Fruit fly (Drosophila melanogaster) whole organism, pupa: ENCODE data around the gene CG6927.

Experiments
- CG10348 ChIP-seq: fragments of 200-800 bp; sonication (Bioruptor generic); IDR thresholded peaks from 2 replicates; pipeline ENCODE4 v1.3.6; 2022; ENCODE audit warnings: missing biosample characterization, missing genetic modification characterization
- CG12605 ChIP-seq: fragments of 200-800 bp; sonication (Bioruptor generic); IDR thresholded peaks from 2 replicates; pipeline ENCODE4 v1.3.6; 2022; ENCODE audit warnings: missing biosample characterization, missing genetic modification characterization
- CG13204 ChIP-seq: fragments of 200-800 bp; sonication (Bioruptor generic); optimal IDR thresholded peaks from 2 replicates; lab custom pipeline; 2018; ENCODE audit warnings: missing biosample characterization, mild to moderate bottlenecking, missing genetic modification characterization, moderate library complexity
- CG14655 ChIP-seq: fragments of 200-800 bp; sonication (Bioruptor generic); optimal IDR thresholded peaks from 3 replicates; lab custom pipeline; 2017; ENCODE audit warnings: mild to moderate bottlenecking, missing biosample characterization, missing genetic modification reagents, missing genetic modification characterization
- CG15710 ChIP-seq: fragments of 200-800 bp; sonication (Bioruptor generic); optimal IDR thresholded peaks from 2 replicates; lab custom pipeline; 2018; ENCODE audit warnings: missing biosample characterization, mild to moderate bottlenecking, missing genetic modification characterization, moderate library complexity
- CG17806 ChIP-seq: fragments of 200-800 bp; sonication (Bioruptor generic); optimal IDR thresholded peaks from 2 replicates; lab custom pipeline; 2018; ENCODE audit warnings: missing biosample characterization, mild to moderate bottlenecking, missing genetic modification characterization, moderate library complexity
- CG32121 ChIP-seq: fragments of 200-800 bp; sonication (Bioruptor generic); IDR thresholded peaks from 2 replicates; pipeline ENCODE4 v1.3.6; 2022; ENCODE audit warnings: missing biosample characterization, missing genetic modification characterization
- CG34367 ChIP-seq: fragments of 200-800 bp; sonication (Bioruptor generic); optimal IDR thresholded peaks from 2 replicates; lab custom pipeline; 2018; ENCODE audit warnings: missing biosample characterization, mild to moderate bottlenecking, missing genetic modification characterization
- CG4496 ChIP-seq: fragments of 200-800 bp; sonication (Bioruptor generic); IDR thresholded peaks from 3 replicates; pipeline ENCODE4 v1.3.6; 2022; ENCODE audit warnings: missing biosample characterization, missing genetic modification characterization
- CG8159 ChIP-seq: fragments of 200-800 bp; sonication (Bioruptor generic); optimal IDR thresholded peaks from 3 replicates; lab custom pipeline; 2018; ENCODE audit warnings: missing biosample characterization, mild to moderate bottlenecking, missing genetic modification characterization, moderate library complexity
- CG8301 ChIP-seq: fragments of 200-800 bp; sonication (Bioruptor generic); optimal IDR thresholded peaks from 2 replicates; lab custom pipeline; 2018; ENCODE audit warnings: missing biosample characterization, mild to moderate bottlenecking, missing genetic modification characterization
- CG9948 ChIP-seq: fragments of 200-800 bp; sonication (Bioruptor generic); optimal IDR thresholded peaks from 2 replicates; lab custom pipeline; 2018; ENCODE audit warnings: missing biosample characterization, mild to moderate bottlenecking, missing genetic modification characterization, moderate library complexity
- D1 ChIP-seq: fragments of 200-800 bp; sonication (Bioruptor generic); optimal IDR thresholded peaks from 2 replicates; lab custom pipeline; 2018; ENCODE audit warnings: missing biosample characterization, mild to moderate bottlenecking, missing genetic modification characterization, moderate library complexity
- EcR ChIP-seq: fragments of 200-800 bp; sonication (Bioruptor generic); optimal IDR thresholded peaks from 3 replicates; lab custom pipeline; 2019; ENCODE audit warnings: missing biosample characterization, missing genetic modification characterization, mild to moderate bottlenecking, moderate library complexity, missing genetic modification reagents
- Ets98B ChIP-seq: fragments of 200-800 bp; sonication (Bioruptor generic); IDR thresholded peaks from 2 replicates; pipeline ENCODE4 v1.3.6; 2022; ENCODE audit warnings: missing biosample characterization, missing genetic modification characterization
- Pif1A ChIP-seq: fragments of 200-800 bp; sonication (Bioruptor generic); optimal IDR thresholded peaks from 3 replicates; lab custom pipeline; 2016; ENCODE audit warnings: missing biosample characterization, missing genetic modification characterization
- Pif1B ChIP-seq: fragments of 200-800 bp; sonication (Bioruptor generic); optimal IDR thresholded peaks from 3 replicates; lab custom pipeline; 2016; ENCODE audit warnings: missing biosample characterization, missing genetic modification characterization
- Snoo ChIP-seq: fragments of 200-800 bp; sonication (Bioruptor generic); optimal IDR thresholded peaks from 3 replicates; lab custom pipeline; 2017; ENCODE audit warnings: missing biosample characterization, mild to moderate bottlenecking, missing genetic modification characterization, inconsistent platforms
- fd96Ca ChIP-seq: fragments of 200-800 bp; sonication (Bioruptor generic); IDR thresholded peaks from 3 replicates; pipeline ENCODE4 v1.3.6; 2022; ENCODE audit warnings: missing biosample characterization, missing genetic modification characterization
- gl ChIP-seq: fragments of 200-800 bp; sonication (Bioruptor generic); optimal IDR thresholded peaks from 2 replicates; lab custom pipeline; 2018; ENCODE audit warnings: missing biosample characterization, mild to moderate bottlenecking, missing genetic modification characterization
- rn ChIP-seq: fragments of 200-800 bp; sonication (Bioruptor generic); IDR thresholded peaks from 2 replicates; pipeline ENCODE4 v1.3.6; 2022; ENCODE audit warnings: missing biosample characterization, missing genetic modification characterization

The CG6927 gene

dm6 chrX:4912370-4912769 is 5.7 kb downstream of the CG6927 start:
- TF ChIP-seq CG4496, result no peak
- TF ChIP-seq Ets98B, result no peak; the same call in 1 of the 2 replicates
- TF ChIP-seq Pif1A (GFP tag; lab: Kevin White, UChicago), result no peak
- no peak for TF ChIP-seq CG9948 (tag; lab: Kevin White, UChicago)
- no peak for TF ChIP-seq CG13204 (GFP tag; lab: Kevin White, UChicago)
- no peak for TF ChIP-seq CG15710 (tag; lab: Kevin White, UChicago)
- TF ChIP-seq CG8301 (tag; lab: Kevin White, UChicago), result no peak
- no peak for TF ChIP-seq Snoo
- no peak for TF ChIP-seq Pif1B (GFP tag; lab: Kevin White, UChicago)
- no peak for TF ChIP-seq CG32121 (GFP tag; lab: Robert Waterston, UW)
- no peak for TF ChIP-seq CG8159 (tag; lab: Kevin White, UChicago)
- TF ChIP-seq CG14655, result no peak
- no peak for TF ChIP-seq fd96Ca
- TF ChIP-seq CG17806 (tag; lab: Kevin White, UChicago), result no peak
- TF ChIP-seq CG34367, result no peak
- TF ChIP-seq D1 (tag; lab: Kevin White, UChicago), result no peak
- TF ChIP-seq CG12605 (GFP tag; lab: Robert Waterston, UW), result no peak
- TF ChIP-seq, all 21 proteins: peak for 0

- no peak for TF ChIP-seq Pif1B (GFP tag; lab: Kevin White, UChicago)
- peak; percentile 95 for TF ChIP-seq EcR (GFP tag; lab: Kevin White, UChicago)
- peak; percentile 22 for TF ChIP-seq CG14655
- no peak for TF ChIP-seq D1 (tag; lab: Kevin White, UChicago)
- TF ChIP-seq CG8159 (tag; lab: Kevin White, UChicago), result peak; percentile 12
- TF ChIP-seq CG34367, result no peak
- TF ChIP-seq Pif1A (GFP tag; lab: Kevin White, UChicago), result no peak
- TF ChIP-seq Ets98B, result no peak
- TF ChIP-seq CG13204 (GFP tag; lab: Kevin White, UChicago), result no peak
- TF ChIP-seq CG32121 (GFP tag; lab: Robert Waterston, UW), result no peak
- TF ChIP-seq rn, result no peak
- no peak for TF ChIP-seq CG12605 (GFP tag; lab: Robert Waterston, UW)
- TF ChIP-seq CG17806 (tag; lab: Kevin White, UChicago), result no peak
- 0 out of 3 replicates have a peak, but pooled peaks have one; percentile 5 for TF ChIP-seq fd96Ca
These were observed 11.7 kb downstream of the CG6927 start, which contains the start of the genes CG4041 and Hgsnat for dm6 chrX:4918228-4919022. Gene CG4041, minus strand, starts transcription at chrX:4918447. Gene Hgsnat, plus strand, starts transcription at chrX:4918730.

- peak; percentile 28 for TF ChIP-seq Snoo
- peak; percentile 80 for TF ChIP-seq CG34367
- TF ChIP-seq CG12605 (GFP tag; lab: Robert Waterston, UW), result peak; percentile 88
- TF ChIP-seq CG13204 (GFP tag; lab: Kevin White, UChicago), result peak; percentile 11
- TF ChIP-seq CG9948 (tag; lab: Kevin White, UChicago), result peak; percentile 76
- no peak for TF ChIP-seq D1 (tag; lab: Kevin White, UChicago)
- TF ChIP-seq Pif1B (GFP tag; lab: Kevin White, UChicago), result peak; percentile 78
- peak; percentile 96 for TF ChIP-seq fd96Ca
- peak; percentile 94 for TF ChIP-seq Ets98B
- peak; percentile 76 for TF ChIP-seq CG8159 (tag; lab: Kevin White, UChicago)
- TF ChIP-seq CG14655, result peak; percentile 80
- peak; percentile 79 for TF ChIP-seq CG17806 (tag; lab: Kevin White, UChicago)
- TF ChIP-seq CG10348 (GFP tag; lab: Robert Waterston, UW), result peak; percentile 87
- peak; percentile 56 for TF ChIP-seq gl
- TF ChIP-seq CG8301 (tag; lab: Kevin White, UChicago), result peak; percentile 83
- TF ChIP-seq CG15710 (tag; lab: Kevin White, UChicago), result peak; percentile 83
- TF ChIP-seq EcR (GFP tag; lab: Kevin White, UChicago), result no peak
- peak; percentile 80 for TF ChIP-seq rn
- TF ChIP-seq CG4496, result peak; percentile 97
- peak; percentile 94 for TF ChIP-seq CG32121 (GFP tag; lab: Robert Waterston, UW)
- peak; percentile 87 for TF ChIP-seq Pif1A (GFP tag; lab: Kevin White, UChicago)
These were observed 12.6 kb downstream of the CG6927 start for dm6 chrX:4919040-4919881.

- TF ChIP-seq CG12605 (GFP tag; lab: Robert Waterston, UW), result no peak
- no peak for TF ChIP-seq EcR (GFP tag; lab: Kevin White, UChicago)
- TF ChIP-seq gl, result no peak
- TF ChIP-seq fd96Ca, result no peak
- no peak for TF ChIP-seq D1 (tag; lab: Kevin White, UChicago)
- no peak for TF ChIP-seq rn
- peak; percentile 32 for TF ChIP-seq Pif1A (GFP tag; lab: Kevin White, UChicago)
- TF ChIP-seq Ets98B, result no peak
- no peak for TF ChIP-seq CG17806 (tag; lab: Kevin White, UChicago)
- TF ChIP-seq CG14655, result peak; percentile 25
- TF ChIP-seq CG15710 (tag; lab: Kevin White, UChicago), result no peak
- no peak for TF ChIP-seq CG13204 (GFP tag; lab: Kevin White, UChicago)
- TF ChIP-seq CG32121 (GFP tag; lab: Robert Waterston, UW), result no peak
- no peak for TF ChIP-seq CG4496
- peak; percentile 34 for TF ChIP-seq Pif1B (GFP tag; lab: Kevin White, UChicago)
- no peak for TF ChIP-seq CG10348 (GFP tag; lab: Robert Waterston, UW)
- peak; percentile 41 for TF ChIP-seq CG8301 (tag; lab: Kevin White, UChicago)
- TF ChIP-seq Snoo, result no peak
- TF ChIP-seq CG8159 (tag; lab: Kevin White, UChicago), result peak; percentile 19
- peak; percentile 27 for TF ChIP-seq CG34367
- TF ChIP-seq CG9948 (tag; lab: Kevin White, UChicago), result no peak
These were observed 23.7 kb downstream of the CG6927 start for dm6 chrX:4930100-4931010.
